Fruit fly (Drosophila melanogaster) whole organism, embryonic: Measurements from ENCODE around the gene CAHbeta.

Experiments
- Abd-B ChIP-seq: fragments of 200-800 bp; sonication (Bioruptor generic); optimal IDR thresholded peaks from 2 replicates; lab custom pipeline; 2018; ENCODE audit warnings: missing biosample characterization, mild to moderate bottlenecking, missing genetic modification characterization, moderate library complexity
- Ada2b ChIP-seq: fragments of 200-800 bp; sonication (Bioruptor generic); IDR thresholded peaks from 2 replicates; pipeline ENCODE4 v1.3.6; 2022; ENCODE audit warnings: missing biosample characterization, missing genetic modification characterization
- CG10321 ChIP-seq: fragments of 200-800 bp; sonication (Bioruptor generic); IDR thresholded peaks from 2 replicates; pipeline ENCODE4 v1.3.6; 2022; ENCODE audit warnings: missing biosample characterization, missing genetic modification characterization
- CG11093 ChIP-seq: fragments of 200-800 bp; sonication (Bioruptor generic); IDR thresholded peaks from 3 replicates; pipeline ENCODE4 v1.3.6; 2022; ENCODE audit warnings: missing biosample characterization, missing genetic modification characterization
- CG11696 ChIP-seq: fragments of 200-800 bp; sonication (Bioruptor generic); IDR thresholded peaks from 2 replicates; pipeline ENCODE4 v1.3.6; 2022; ENCODE audit warnings: missing biosample characterization, missing genetic modification characterization
- CG12219 ChIP-seq: fragments of 200-800 bp; sonication (Bioruptor generic); optimal IDR thresholded peaks from 3 replicates; lab custom pipeline; 2018; ENCODE audit warnings: missing biosample characterization, mild to moderate bottlenecking, missing genetic modification characterization
- CG1647 ChIP-seq: fragments of 200-800 bp; sonication (Bioruptor generic); optimal IDR thresholded peaks from 3 replicates; lab custom pipeline; 2016; ENCODE audit warnings: missing biosample characterization, missing genetic modification characterization
- CG17385 ChIP-seq: fragments of 200-800 bp; sonication (Bioruptor generic); optimal IDR thresholded peaks from 3 replicates; lab custom pipeline; 2018; ENCODE audit warnings: missing biosample characterization, mild to moderate bottlenecking, missing genetic modification characterization
- CG2116 ChIP-seq: fragments of 200-800 bp; sonication (Bioruptor generic); optimal IDR thresholded peaks from 3 replicates; lab custom pipeline; 2018; ENCODE audit warnings: missing biosample characterization, mild to moderate bottlenecking, missing genetic modification characterization
- CG2120 ChIP-seq: fragments of 200-800 bp; sonication (Bioruptor generic); optimal IDR thresholded peaks from 3 replicates; lab custom pipeline; 2016; ENCODE audit warnings: missing biosample characterization, missing genetic modification characterization
- CG32767 ChIP-seq: fragments of 200-800 bp; sonication (Bioruptor generic); IDR thresholded peaks from 2 replicates; pipeline ENCODE4 v1.3.6; 2022; ENCODE audit warnings: missing biosample characterization, missing genetic modification characterization
- CG33213 ChIP-seq: fragments of 200-800 bp; sonication (Bioruptor generic); optimal IDR thresholded peaks from 3 replicates; lab custom pipeline; 2016; ENCODE audit warnings: missing biosample characterization, missing genetic modification characterization
- CG34376 ChIP-seq: fragments of 200-800 bp; sonication (Bioruptor generic); optimal IDR thresholded peaks from 2 replicates; lab custom pipeline; 2018; ENCODE audit warnings: missing biosample characterization, mild to moderate bottlenecking, missing genetic modification characterization
- CG34422 ChIP-seq: fragments of 200-800 bp; sonication (Bioruptor generic); IDR thresholded peaks from 3 replicates; pipeline ENCODE4 v1.3.6; 2022; ENCODE audit warnings: missing biosample characterization, missing genetic modification characterization
- CG3995 ChIP-seq: fragments of 200-800 bp; sonication (Bioruptor generic); optimal IDR thresholded peaks from 3 replicates; lab custom pipeline; 2016; ENCODE audit warnings: missing biosample characterization, missing genetic modification characterization
- CG4404 ChIP-seq: fragments of 200-800 bp; sonication (Bioruptor generic); IDR thresholded peaks from 2 replicates; pipeline ENCODE4 v1.3.6; 2022; ENCODE audit warnings: missing biosample characterization, missing genetic modification characterization
- CG6791 ChIP-seq: fragments of 200-800 bp; sonication (Bioruptor generic); IDR thresholded peaks from 3 replicates; pipeline ENCODE4 v1.3.6; 2022; ENCODE audit warnings: missing biosample characterization, missing genetic modification characterization; ENCODE audit not compliant: partially characterized antibody
- CG7556 ChIP-seq: fragments of 200-800 bp; sonication (Bioruptor generic); optimal IDR thresholded peaks from 2 replicates; lab custom pipeline; 2017; ENCODE audit warnings: missing biosample characterization, mild to moderate bottlenecking, missing genetic modification characterization
- CG8765 ChIP-seq: fragments of 200-800 bp; sonication (Bioruptor generic); IDR thresholded peaks from 2 replicates; pipeline ENCODE4 v1.3.6; 2022; ENCODE audit warnings: missing biosample characterization, missing genetic modification characterization
- CG9609 ChIP-seq: fragments of 200-800 bp; sonication (Bioruptor generic); optimal IDR thresholded peaks from 3 replicates; lab custom pipeline; 2016; ENCODE audit warnings: missing biosample characterization, missing genetic modification characterization
- Ets65A ChIP-seq: fragments of 200-800 bp; sonication (Bioruptor generic); peaks from one replicate; lab custom pipeline; 2016; ENCODE audit warnings: missing biosample characterization, missing genetic modification characterization
- H15 ChIP-seq: fragments of 200-800 bp; sonication (Bioruptor generic); IDR thresholded peaks from 3 replicates; pipeline ENCODE4 v1.3.6; 2022; ENCODE audit warnings: missing biosample characterization, missing genetic modification characterization
- Hsf ChIP-seq: fragments of 200-800 bp; sonication (Bioruptor generic); optimal IDR thresholded peaks from 3 replicates; lab custom pipeline; 2016; ENCODE audit warnings: missing biosample characterization, missing genetic modification characterization
- Lhr ChIP-seq: fragments of 200-800 bp; sonication (Bioruptor generic); optimal IDR thresholded peaks from 3 replicates; lab custom pipeline; 2017; ENCODE audit warnings: mild to moderate bottlenecking, missing biosample characterization, missing genetic modification reagents, missing genetic modification characterization
- Lim3 ChIP-seq: fragments of 200-800 bp; sonication (Bioruptor generic); IDR thresholded peaks from 2 replicates; pipeline ENCODE4 v1.3.6; 2022; ENCODE audit warnings: missing biosample characterization, missing genetic modification characterization
- Max ChIP-seq: fragments of 200-800 bp; sonication (Bioruptor generic); optimal IDR thresholded peaks from 2 replicates; lab custom pipeline; 2016; ENCODE audit warnings: missing biosample characterization, mild to moderate bottlenecking, missing genetic modification characterization
- Opbp ChIP-seq: fragments of 200-800 bp; sonication (Bioruptor generic); IDR thresholded peaks from 3 replicates; pipeline ENCODE4 v1.3.6; 2022; ENCODE audit warnings: missing biosample characterization, missing genetic modification characterization; ENCODE audit not compliant: partially characterized antibody
- Pdp1 ChIP-seq, 2 experiments: fragments of 200-800 bp; sonication (Bioruptor generic); optimal IDR thresholded peaks; 3 replicates each; lab custom pipeline; 2016; ENCODE audit warnings: missing biosample characterization in 2 of 2, missing genetic modification characterization in 2 of 2, mild to moderate bottlenecking in 1 of 2, moderate library complexity in 1 of 2
- Ptx1 ChIP-seq: fragments of 200-800 bp; sonication (Bioruptor generic); IDR thresholded peaks from 2 replicates; pipeline ENCODE4 v1.3.6; 2022; ENCODE audit warnings: missing biosample characterization, missing genetic modification characterization
- Sin3A ChIP-seq: fragments of >200 bp; optimal IDR thresholded peaks from 2 replicates; lab custom pipeline; 2018
- Usf ChIP-seq: fragments of 200-800 bp; sonication (Bioruptor generic); optimal IDR thresholded peaks from 2 replicates; lab custom pipeline; 2017; ENCODE audit warnings: missing genotype, missing biosample characterization, missing genetic modification characterization
- Xrp1 ChIP-seq: fragments of 200-800 bp; sonication (Bioruptor generic); IDR thresholded peaks from 2 replicates; pipeline ENCODE4 v1.3.6; 2022; ENCODE audit warnings: missing biosample characterization, missing genetic modification characterization
- bcd ChIP-seq: fragments of 200-800 bp; sonication (Bioruptor generic); optimal IDR thresholded peaks from 2 replicates; lab custom pipeline; 2017; ENCODE audit warnings: missing biosample characterization, mild to moderate bottlenecking, missing genetic modification characterization
- eve ChIP-seq, 2 experiments: fragments of >200 bp; optimal IDR thresholded peaks; 2 replicates each; lab custom pipeline; 2017; ENCODE audit warnings: missing biosample characterization in 2 of 2, missing genetic modification characterization in 2 of 2
- fd96Cb ChIP-seq: fragments of 200-800 bp; sonication (Bioruptor generic); optimal IDR thresholded peaks from 2 replicates; lab custom pipeline; 2018; ENCODE audit warnings: missing biosample characterization, mild to moderate bottlenecking, missing genetic modification characterization, moderate library complexity
- ind ChIP-seq: fragments of 200-800 bp; sonication (Bioruptor generic); optimal IDR thresholded peaks from 3 replicates; lab custom pipeline; 2016; ENCODE audit warnings: missing biosample characterization, missing genetic modification characterization
- mam ChIP-seq: fragments of 200-800 bp; sonication (Bioruptor generic); optimal IDR thresholded peaks from 3 replicates; lab custom pipeline; 2016; ENCODE audit warnings: missing biosample characterization, missing genetic modification characterization
- otp ChIP-seq: fragments of 200-800 bp; sonication (Bioruptor generic); IDR thresholded peaks from 3 replicates; pipeline ENCODE4, ENCODE4 v1.3.6; 2022; ENCODE audit warnings: missing biosample characterization, missing genetic modification characterization
- psq ChIP-seq: fragments of 200-800 bp; sonication (Bioruptor generic); optimal IDR thresholded peaks from 2 replicates; lab custom pipeline; 2017; ENCODE audit warnings: missing biosample characterization, missing genetic modification characterization
- row ChIP-seq: fragments of 200-800 bp; sonication (Bioruptor generic); IDR thresholded peaks from 3 replicates; pipeline ENCODE4 v1.3.6; 2022; ENCODE audit warnings: missing biosample characterization, missing genetic modification characterization
- salm ChIP-seq: fragments of 200-800 bp; sonication (Bioruptor generic); optimal IDR thresholded peaks from 2 replicates; lab custom pipeline; 2018; ENCODE audit warnings: missing biosample characterization, mild to moderate bottlenecking, missing genetic modification characterization
- sens ChIP-seq: fragments of 200-800 bp; sonication (Bioruptor generic); peaks from one replicate; lab custom pipeline; 2016; ENCODE audit warnings: missing biosample characterization, missing genetic modification characterization
- sisA ChIP-seq: fragments of 200-800 bp; sonication (Bioruptor generic); IDR thresholded peaks from 2 replicates; pipeline ENCODE4 v1.3.6; 2022; ENCODE audit warnings: missing biosample characterization, missing genetic modification characterization
- sna ChIP-seq: fragments of 200-800 bp; sonication (Bioruptor generic); IDR thresholded peaks from 2 replicates; pipeline ENCODE4 v1.3.6; 2022; ENCODE audit warnings: missing biosample characterization, missing genetic modification characterization; ENCODE audit not compliant: partially characterized antibody
- stc ChIP-seq: fragments of 200-800 bp; sonication (Bioruptor generic); IDR thresholded peaks from 2 replicates; pipeline ENCODE4 v1.3.6; 2022; ENCODE audit warnings: missing biosample characterization, missing genetic modification characterization
- tap ChIP-seq: fragments of 200-800 bp; optimal IDR thresholded peaks from 3 replicates; lab custom pipeline; 2019; ENCODE audit warnings: missing biosample characterization, mild to moderate bottlenecking, missing genetic modification characterization, moderate library complexity
- tx ChIP-seq: fragments of 200-800 bp; sonication (Bioruptor generic); optimal IDR thresholded peaks from 2 replicates; lab custom pipeline; 2016; ENCODE audit warnings: missing biosample characterization, missing genetic modification characterization
- unpg ChIP-seq: fragments of 200-800 bp; sonication (Bioruptor generic); optimal IDR thresholded peaks from 3 replicates; lab custom pipeline; 2018; ENCODE audit warnings: missing biosample characterization, mild to moderate bottlenecking, missing genetic modification characterization, moderate library complexity
- z ChIP-seq: fragments of 200-800 bp; sonication (Bioruptor generic); IDR thresholded peaks from 3 replicates; pipeline ENCODE4 v1.3.6; 2022; ENCODE audit warnings: missing biosample characterization, missing genetic modification characterization

The CAHbeta gene

dm6 chr3R:8980776-8981165, at the start of gene CAHbeta (continued):
- TF ChIP-seq CG8765 (GFP tag; lab: Robert Waterston, UW): no peak
- peak; percentile 6 for TF ChIP-seq CG12219 (GFP tag; lab: Kevin White, UChicago)

dm6 chr3R:8931064-8931419, 49.6 kb upstream of the CAHbeta start:
- TF ChIP-seq CG17385 (peak; percentile 38), Ada2b (no peak), Ets65A (peak; percentile 52), CG9609 (GFP tag; lab: Kevin White, UChicago) (no peak), CG10321 (GFP tag; lab: Robert Waterston, UW) (no peak), CG4404 (GFP tag; lab: Robert Waterston, UW) (0 out of 2 replicates have a peak, but pooled peaks have one; percentile 13), sens (GFP tag; lab: Kevin White, UChicago) (peak; percentile 37), row (no peak), unpg (GFP tag; lab: Kevin White, UChicago) (no peak)

dm6 chr3R:8931777-8932345, 48.8 kb upstream of the CAHbeta start, which contains the start of gene pyd:
Gene pyd, minus strand, starts transcription at chr3R:8931896.
- peak; percentile 78 for TF ChIP-seq CG2120
- no peak for TF ChIP-seq z (GFP tag; lab: Robert Waterston, UW)
- TF ChIP-seq CG1647: peak; percentile 59
- no peak for TF ChIP-seq Usf
- peak; percentile 63; the same call in 1 of the 3 replicates for TF ChIP-seq Opbp (GFP tag; lab: Robert Waterston, UW)
- peak; percentile 60 for TF ChIP-seq Sin3A (lab: Kevin White, UChicago)
- peak; percentile 65 for TF ChIP-seq Max (GFP tag; lab: Kevin White, UChicago)
- TF ChIP-seq Lim3: no peak
- TF ChIP-seq Lhr: peak; percentile 63
- peak; percentile 33 for TF ChIP-seq tap
- TF ChIP-seq Ptx1: peak; percentile 55
- peak; percentile 53 for TF ChIP-seq mam (GFP tag; lab: Kevin White, UChicago)
- TF ChIP-seq Pdp1 (GFP tag; optimal IDR thresholded peaks at IDR 0.05; lab: Kevin White, UChicago): peak; percentile 45 to 66
- no peak for TF ChIP-seq CG11696
- no peak for TF ChIP-seq H15 (GFP tag; lab: Robert Waterston, UW)
- no peak for TF ChIP-seq CG32767 (GFP tag; lab: Robert Waterston, UW)
- TF ChIP-seq CG7556: peak; percentile 46
- peak; percentile 53 for TF ChIP-seq ind
- TF ChIP-seq bcd (GFP tag; lab: Kevin White, UChicago): peak; percentile 41
- peak; percentile 57 for TF ChIP-seq CG3995 (GFP tag; lab: Kevin White, UChicago)
- TF ChIP-seq salm: no peak
- peak; percentile 49 for TF ChIP-seq tx
- peak; percentile 68; the same call in 1 of the 3 replicates for TF ChIP-seq CG34422 (GFP tag; lab: Robert Waterston, UW)
- 0 out of 3 replicates have a peak, but pooled peaks have one; percentile 34 for TF ChIP-seq CG6791
- no peak; the same call in 1 of the 2 replicates for TF ChIP-seq sisA (GFP tag; lab: Robert Waterston, UW)
- peak; percentile 74 for TF ChIP-seq CG34376 (GFP tag; lab: Kevin White, UChicago)
- TF ChIP-seq Hsf (GFP tag; lab: Kevin White, UChicago): peak; percentile 72
- TF ChIP-seq fd96Cb: peak; percentile 22
- TF ChIP-seq CG33213 (GFP tag; lab: Kevin White, UChicago): peak; percentile 56
- TF ChIP-seq CG11093: no peak
- TF ChIP-seq stc: no peak
- TF ChIP-seq CG2116 (GFP tag; lab: Kevin White, UChicago): peak; percentile 85
- TF ChIP-seq sna: peak; percentile 61; the same call in 1 of the 2 replicates
- TF ChIP-seq Xrp1 (GFP tag; lab: Robert Waterston, UW): peak; percentile 57
- no peak for TF ChIP-seq CG8765 (GFP tag; lab: Robert Waterston, UW)
- TF ChIP-seq otp: 0 out of 3 replicates have a peak, but pooled peaks have one; percentile 42
- peak in 1 of 2 experiments; percentile 58 for TF ChIP-seq eve (GFP tag; optimal IDR thresholded peaks at IDR 0.05; lab: Kevin White, UChicago)
- peak; percentile 65 for TF ChIP-seq psq (GFP tag; lab: Kevin White, UChicago)
- TF ChIP-seq Abd-B (GFP tag; lab: Kevin White, UChicago): peak; percentile 29
